Worm (Caenorhabditis elegans) whole organism, mixed stage, embryonic: ENCODE measurements around the gene jbts-14.

Source experiments
- cnd-1 ChIP-seq: fragments of 200-800 bp; sonication (Bioruptor generic); optimal IDR thresholded peaks from 2 replicates; lab custom pipeline; 2018; ENCODE audit warnings: mild to moderate bottlenecking, missing genetic modification characterization, missing compliant biosample characterization
- lsy-2 ChIP-seq: fragments of 150-350 bp; optimal IDR thresholded peaks from 2 replicates; lab custom pipeline; 2014; ENCODE audit warnings: missing biosample characterization, missing genetic modification characterization
- nhr-237 ChIP-seq: fragments of 150-350 bp; optimal IDR thresholded peaks from 2 replicates; lab custom pipeline; 2014; ENCODE audit warnings: missing biosample characterization, missing genetic modification characterization

- no peak for TF ChIP-seq lsy-2 (tag; lab: Kevin White, UChicago)
- no peak for TF ChIP-seq cnd-1 (tag; lab: Kevin White, UChicago)
- no peak for TF ChIP-seq nhr-237 (tag; lab: Kevin White, UChicago)
Measured at ce11 chrX:8660909-8661308, 43.2 kb upstream of the jbts-14 start.
